Fruit fly (Drosophila melanogaster): ENCODE data around the gene CkIIalpha-i1.

CkIIalpha-i1 gene

DNA sequence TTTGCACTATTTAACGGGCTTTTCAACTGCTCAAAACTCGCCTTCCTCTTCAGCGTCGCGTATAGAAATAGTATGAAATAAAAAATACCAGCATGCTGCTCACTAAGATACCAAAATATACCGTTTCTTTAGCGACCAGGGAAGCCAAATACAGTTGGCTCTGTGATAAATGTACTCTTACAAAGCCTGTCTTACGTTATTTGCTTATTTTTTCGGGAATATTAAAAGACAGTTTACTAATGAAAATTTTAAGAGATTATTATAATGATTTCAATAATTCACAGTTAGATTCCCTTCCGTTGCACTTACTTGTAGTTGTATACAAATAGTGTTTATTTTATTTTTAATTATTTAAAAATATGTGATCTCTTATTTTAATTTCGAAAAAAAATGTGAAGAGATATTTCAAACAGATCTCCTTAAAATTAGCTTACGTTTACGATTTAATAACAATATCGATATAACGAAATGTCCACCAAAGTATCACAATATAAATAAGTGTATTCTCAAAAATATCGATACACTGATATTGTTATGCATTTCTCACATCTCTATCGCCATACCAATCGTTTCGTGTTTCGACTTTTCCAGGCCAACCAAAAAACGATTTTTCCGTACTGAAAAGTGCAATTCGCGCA lies 9.7 kb downstream of the CkIIalpha-i1 start, which contains the start of the genes DCP2 and dbo (continued):
- TF ChIP-seq CG18262 (tag; optimal IDR thresholded peaks at IDR 0.05) (peak; percentile 68), CG14014 (GFP tag; IDR thresholded peaks at IDR 0.05) (peak; percentile 70), Lim3 (GFP tag; IDR thresholded peaks at IDR 0.05) (no peak), Hr78 (GFP tag; optimal IDR thresholded peaks at IDR 0.05) (no peak), ind (GFP tag; optimal IDR thresholded peaks at IDR 0.05) (peak; percentile 66), Myb (GFP tag; optimal IDR thresholded peaks at IDR 0.05) (peak; percentile 13), CG14441 (GFP tag; IDR thresholded peaks at IDR 0.05) (peak; percentile 64), Nf-YA (GFP tag; IDR thresholded peaks at IDR 0.05) (no peak; the same call in 1 of the 2 replicates), zf30C (GFP tag; optimal IDR thresholded peaks at IDR 0.05) (no peak), CG17912 (GFP tag; optimal IDR thresholded peaks at IDR 0.05) (no peak), CG9215 (GFP tag; IDR thresholded peaks at IDR 0.05) (peak; percentile 73), Atf6 (GFP tag; IDR thresholded peaks at IDR 0.05) (peak; percentile 51; the same call in 1 of the 2 replicates), CG2129 (GFP tag; IDR thresholded peaks at IDR 0.05; ENCODE audit: partially characterized antibody) (peak; percentile 68), CG10366 (GFP tag; IDR thresholded peaks at IDR 0.05) (peak; percentile 61), Dref (GFP tag; IDR thresholded peaks at IDR 0.05) (peak; percentile 79), CG17802 (tag; optimal IDR thresholded peaks at IDR 0.05) (no peak), trem (tag; optimal IDR thresholded peaks at IDR 0.05) (peak; percentile 55), CG8478 (optimal IDR thresholded peaks at IDR 0.05) (no peak), pan (optimal IDR thresholded peaks at IDR 0.05) (no peak), pan (GFP tag; optimal IDR thresholded peaks at IDR 0.05 in 1 of 2, IDR thresholded peaks at IDR 0.05 in 1 of 2) (peak in 1 of 2 experiments; percentile 53)

- TF ChIP-seq br (optimal IDR thresholded peaks at IDR 0.05) (no peak), CG7372 (GFP tag; IDR thresholded peaks at IDR 0.05) (peak; percentile 39), MBD-R2 (GFP tag; IDR thresholded peaks at IDR 0.05) (peak; percentile 36; the same call in 1 of the 2 replicates), CG30020 (tag; optimal IDR thresholded peaks at IDR 0.05) (no peak), mam (GFP tag; optimal IDR thresholded peaks at IDR 0.05) (peak; percentile 65), usp (GFP tag; optimal IDR thresholded peaks at IDR 0.05) (no peak), Dll (GFP tag; IDR thresholded peaks at IDR 0.05; ENCODE audit: partially characterized antibody) (0 out of 4 replicates have a peak, but pooled peaks have one; percentile 66), CG2889 (GFP tag; IDR thresholded peaks at IDR 0.05) (no peak), Pdp1 (GFP tag; optimal IDR thresholded peaks at IDR 0.05) (peak; percentile 26 to 32), shn (GFP tag; optimal IDR thresholded peaks at IDR 0.05) (peak; percentile 49), CG16815 (GFP tag; optimal IDR thresholded peaks at IDR 0.05) (peak; percentile 47), Fer2 (tag; optimal IDR thresholded peaks at IDR 0.05) (peak; percentile 84), CG1792 (GFP tag; optimal IDR thresholded peaks at IDR 0.05) (peak; percentile 11), CG12769 (tag; optimal IDR thresholded peaks at IDR 0.05) (peak; percentile 84), bcd (GFP tag; optimal IDR thresholded peaks at IDR 0.05) (peak; percentile 70), sob (GFP tag; IDR thresholded peaks at IDR 0.05) (0 out of 2 replicates have a peak, but pooled peaks have one; percentile 27), Myb (GFP tag; optimal IDR thresholded peaks at IDR 0.05) (peak; percentile 45), CG1233 (GFP tag; optimal IDR thresholded peaks at IDR 0.05) (peak; percentile 84), Scr (GFP tag; IDR thresholded peaks at IDR 0.05; ENCODE audit: partially characterized antibody) (peak; percentile 10; the same call in 1 of the 2 replicates), CG12071 (GFP tag; optimal IDR thresholded peaks at IDR 0.05) (peak; percentile 36), CG32767 (GFP tag; IDR thresholded peaks at IDR 0.05) (peak; percentile 15; the same call in 1 of the 2 replicates), esg (GFP tag; conservative IDR thresholded peaks at IDR 0.05) (peak; percentile 49; the same call in 1 of the 2 replicates), klu (GFP tag; IDR thresholded peaks at IDR 0.05) (0 out of 2 replicates have a peak, but pooled peaks have one; percentile 20), CG15269 (tag; optimal IDR thresholded peaks at IDR 0.05) (peak; percentile 92), kay (GFP tag; optimal IDR thresholded peaks at IDR 0.05) (peak; percentile 23), CG10959 (GFP tag; IDR thresholded peaks at IDR 0.05) (no peak), CG14441 (GFP tag; IDR thresholded peaks at IDR 0.05) (peak; percentile 68), zfh2 (GFP tag; optimal IDR thresholded peaks at IDR 0.05) (peak; percentile 69), CG4730 (GFP tag; IDR thresholded peaks at IDR 0.05) (peak; percentile 30; the same call in 1 of the 2 replicates), jing (GFP tag; optimal IDR thresholded peaks at IDR 0.05) (no peak), Hey (tag; optimal IDR thresholded peaks at IDR 0.05) (peak; percentile 18)
Observed at dm6 chr3L:15826985-15827635, 10.3 kb downstream of the CkIIalpha-i1 start.
